Worm (Caenorhabditis elegans): ENCODE data around the gene ccch-3.
A peak's percentile ranks its signal among the peaks of the same experiment; 100 is the strongest.

ccch-3 gene

DNA sequence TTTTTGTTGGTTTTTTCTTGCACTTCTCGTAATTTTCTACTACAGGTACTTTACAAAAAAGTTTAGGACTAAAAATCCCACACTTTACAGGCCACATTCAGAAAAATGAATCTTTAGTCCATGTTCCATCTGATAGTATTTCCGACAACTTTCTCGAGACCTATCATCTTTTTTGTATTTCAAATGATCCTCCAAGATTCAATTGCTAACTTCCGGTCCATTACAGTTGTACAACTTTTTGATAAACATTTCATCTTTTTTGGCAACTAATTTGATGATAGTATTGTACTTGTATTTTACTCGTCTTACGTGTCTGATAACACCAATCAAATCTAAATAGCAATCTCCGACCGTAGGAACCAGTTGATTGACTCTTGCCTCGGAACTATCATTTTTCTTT, 7.9 kb upstream of the ccch-3 start:
- no peak for TF ChIP-seq lin-15B (tag; optimal IDR thresholded peaks at IDR 0.05)
- TF ChIP-seq mef-2 (tag; optimal IDR thresholded peaks at IDR 0.05), result no peak
- TF ChIP-seq ets-5 (GFP tag; IDR thresholded peaks at IDR 0.05), result no peak
- TF ChIP-seq nhr-28 (tag; optimal IDR thresholded peaks at IDR 0.05), result no peak
- no peak for TF ChIP-seq unc-30 (tag; optimal IDR thresholded peaks at IDR 0.05)
- TF ChIP-seq Y116A8C.19 (tag; optimal IDR thresholded peaks at IDR 0.05; ENCODE audit: borderline replicate concordance), result no peak
- TF ChIP-seq dsc-1 (tag; optimal IDR thresholded peaks at IDR 0.05), result no peak
- no peak for TF ChIP-seq lin-39 (tag; optimal IDR thresholded peaks at IDR 0.05)
- TF ChIP-seq nhr-90 (tag; optimal IDR thresholded peaks at IDR 0.05; ENCODE audit: poor library complexity), result no peak
- no peak for TF ChIP-seq mdl-1 (tag; optimal IDR thresholded peaks at IDR 0.05)
- no peak for TF ChIP-seq ces-1 (GFP tag; optimal IDR thresholded peaks at IDR 0.05)
- no peak for TF ChIP-seq nhr-12 (tag; optimal IDR thresholded peaks at IDR 0.05)
- TF ChIP-seq ztf-11 (tag; optimal IDR thresholded peaks at IDR 0.05), result no peak
- no peak for TF ChIP-seq tbx-2 (tag; optimal IDR thresholded peaks at IDR 0.05)
- no peak for TF ChIP-seq fkh-8 (tag; optimal IDR thresholded peaks at IDR 0.05)
- peak; percentile 51 for TF ChIP-seq lin-14 (GFP tag; optimal IDR thresholded peaks at IDR 0.05)
- TF ChIP-seq efl-1 (optimal IDR thresholded peaks at IDR 0.05), result no peak
- no peak for TF ChIP-seq efl-1 (GFP tag; optimal IDR thresholded peaks at IDR 0.05 in 1 of 2)
- TF ChIP-seq swsn-7 (tag; optimal IDR thresholded peaks at IDR 0.05), result no peak
- no peak for TF ChIP-seq nhr-11 (tag; optimal IDR thresholded peaks at IDR 0.05)
- no peak for TF ChIP-seq nhr-84 (tag; optimal IDR thresholded peaks at IDR 0.05)
- TF ChIP-seq nhr-20 (tag; optimal IDR thresholded peaks at IDR 0.05), result peak; percentile 25
- TF ChIP-seq alr-1 (tag; optimal IDR thresholded peaks at IDR 0.05; ENCODE audit: borderline replicate concordance), result no peak
- no peak for TF ChIP-seq nhr-19 (GFP tag; conservative IDR thresholded peaks at IDR 0.05)
- no peak for TF ChIP-seq vab-15 (tag; optimal IDR thresholded peaks at IDR 0.05)
- no peak for TF ChIP-seq ceh-90 (tag; optimal IDR thresholded peaks at IDR 0.05)
- no peak for TF ChIP-seq egl-13 (tag; optimal IDR thresholded peaks at IDR 0.05)
- TF ChIP-seq efl-3 (GFP tag; optimal IDR thresholded peaks at IDR 0.05), result no peak
- TF ChIP-seq sox-4 (tag; optimal IDR thresholded peaks at IDR 0.05), result no peak
- no peak for TF ChIP-seq F16B12.6 (tag; optimal IDR thresholded peaks at IDR 0.05)
- no peak for TF ChIP-seq isw-1 (GFP tag; IDR thresholded peaks at IDR 0.05)
- peak; percentile 35 for TF ChIP-seq blmp-1 (tag; optimal IDR thresholded peaks at IDR 0.05)
- TF ChIP-seq nhr-85 (tag), result peak; percentile 65
- TF ChIP-seq fkh-10 (GFP tag; optimal IDR thresholded peaks at IDR 0.05), result no peak
- TF ChIP-seq pqm-1 (tag; optimal IDR thresholded peaks at IDR 0.05), result no peak
- TF ChIP-seq nhr-237 (tag; optimal IDR thresholded peaks at IDR 0.05), result no peak
- no peak for TF ChIP-seq ceh-8 (GFP tag; optimal IDR thresholded peaks at IDR 0.05)
- no peak for TF ChIP-seq pax-3 (tag; optimal IDR thresholded peaks at IDR 0.05)
- no peak for TF ChIP-seq sptf-1 (tag; optimal IDR thresholded peaks at IDR 0.05)
- TF ChIP-seq sup-37 (GFP tag; optimal IDR thresholded peaks at IDR 0.05), result no peak
- no peak for TF ChIP-seq C04F5.9 (tag; optimal IDR thresholded peaks at IDR 0.05)
- TF ChIP-seq elt-3 (tag; optimal IDR thresholded peaks at IDR 0.05), result peak in 3 of 6 experiments; percentile 37 to 57 (median 40)
- no peak for TF ChIP-seq nhr-76 (tag; optimal IDR thresholded peaks at IDR 0.05)
- no peak for TF ChIP-seq snu-23 (GFP tag; optimal IDR thresholded peaks at IDR 0.05)

DNA sequence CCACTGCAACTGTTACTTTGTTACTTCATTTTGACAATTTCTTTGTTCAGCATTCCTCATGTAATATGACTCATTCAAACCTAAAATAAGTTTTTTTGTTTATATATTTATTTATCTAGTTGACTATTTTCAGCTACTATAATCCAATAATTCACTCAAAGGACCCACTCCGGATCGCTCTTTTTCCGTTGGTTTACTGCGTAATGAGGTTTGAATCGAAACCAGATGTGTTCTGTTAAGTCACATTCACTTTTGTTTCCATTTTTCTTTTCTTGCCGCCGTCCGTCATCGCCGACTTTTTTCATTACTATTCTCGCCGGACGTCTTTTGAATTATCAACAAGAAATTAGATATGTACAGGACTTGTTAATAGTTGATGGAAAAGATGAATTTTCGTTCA, 3.9 kb upstream of the ccch-3 start:
- TF ChIP-seq zip-4 (GFP tag; optimal IDR thresholded peaks at IDR 0.05), result no peak
- peak; percentile 21 for TF ChIP-seq blmp-1 (tag; optimal IDR thresholded peaks at IDR 0.05)
- no peak for TF ChIP-seq nhr-20 (tag; optimal IDR thresholded peaks at IDR 0.05)
- peak; percentile 90 for TF ChIP-seq dsc-1 (tag; optimal IDR thresholded peaks at IDR 0.05)
- peak; percentile 60 for TF ChIP-seq fkh-4 (tag; optimal IDR thresholded peaks at IDR 0.05; ENCODE audit: borderline replicate concordance)
